Worm (Caenorhabditis elegans): ENCODE results near the gene glr-2.

Gene glr-2

DNA sequence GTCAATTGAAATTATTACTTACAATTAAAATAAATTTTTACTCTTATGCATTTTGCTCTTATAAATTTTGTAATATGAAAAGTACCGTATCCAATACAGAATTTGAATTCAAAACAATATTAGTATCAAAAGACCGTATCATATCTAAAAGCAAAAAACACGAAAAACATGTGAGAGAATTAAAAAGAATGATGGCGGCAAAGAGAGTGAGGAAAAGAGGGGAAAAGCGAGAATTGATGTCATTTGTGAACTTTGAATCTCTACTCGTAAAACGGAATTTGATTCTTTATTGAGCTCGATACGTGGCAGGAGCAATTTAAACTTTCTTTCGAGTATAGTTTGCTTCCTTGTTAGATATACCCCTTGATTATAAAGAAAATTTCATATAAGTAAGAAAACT, 9.8 kb upstream of the glr-2 start:
- TF ChIP-seq C34F6.9 (tag; optimal IDR thresholded peaks at IDR 0.05) (no peak), sem-4 (tag; optimal IDR thresholded peaks at IDR 0.05) (no peak), Y55F3AM.14 (GFP tag; optimal IDR thresholded peaks at IDR 0.05) (no peak), unc-39 (tag; optimal IDR thresholded peaks at IDR 0.05) (no peak), sma-3 (GFP tag; optimal IDR thresholded peaks at IDR 0.05) (no peak), mbf-1 (tag; optimal IDR thresholded peaks at IDR 0.05) (no peak), nhr-6 (tag; optimal IDR thresholded peaks at IDR 0.05) (no peak), crh-2 (tag; optimal IDR thresholded peaks at IDR 0.05) (peak; percentile 50), nhr-10 (tag; optimal IDR thresholded peaks at IDR 0.05) (no peak), dmd-4 (tag; optimal IDR thresholded peaks at IDR 0.05) (no peak), unc-55 (GFP tag; optimal IDR thresholded peaks at IDR 0.05) (peak; percentile 28), blmp-1 (tag; optimal IDR thresholded peaks at IDR 0.05; ENCODE audit: insufficient read depth) (no peak), nhr-77 (tag; optimal IDR thresholded peaks at IDR 0.05) (no peak), peb-1 (tag; optimal IDR thresholded peaks at IDR 0.05) (no peak), ceh-82 (tag; optimal IDR thresholded peaks at IDR 0.05) (no peak), alr-1 (tag; optimal IDR thresholded peaks at IDR 0.05) (no peak), aly-2 (tag; optimal IDR thresholded peaks at IDR 0.05) (no peak), zag-1 (tag; optimal IDR thresholded peaks at IDR 0.05) (no peak), nhr-21 (tag; optimal IDR thresholded peaks at IDR 0.05) (no peak), ama-1 (optimal IDR thresholded peaks at IDR 0.05) (no peak), ztf-1 (GFP tag; conservative IDR thresholded peaks at IDR 0.05) (no peak), unc-62 (GFP tag; optimal IDR thresholded peaks at IDR 0.05) (no peak), elt-3 (tag; optimal IDR thresholded peaks at IDR 0.05) (no peak), ztf-4 (tag; optimal IDR thresholded peaks at IDR 0.05) (no peak), R02D3.7 (tag; optimal IDR thresholded peaks at IDR 0.05) (no peak), skn-1 (tag; optimal IDR thresholded peaks at IDR 0.05) (peak; percentile 13), lsy-2 (tag; optimal IDR thresholded peaks at IDR 0.05) (no peak), nhr-23 (tag; optimal IDR thresholded peaks at IDR 0.05) (no peak), lin-13 (GFP tag; optimal IDR thresholded peaks at IDR 0.05) (no peak), sma-9 (GFP tag; optimal IDR thresholded peaks at IDR 0.05) (peak; percentile 40), sma-9 (tag; optimal IDR thresholded peaks at IDR 0.05) (no peak), ZK546.5 (tag; optimal IDR thresholded peaks at IDR 0.05) (no peak)

DNA sequence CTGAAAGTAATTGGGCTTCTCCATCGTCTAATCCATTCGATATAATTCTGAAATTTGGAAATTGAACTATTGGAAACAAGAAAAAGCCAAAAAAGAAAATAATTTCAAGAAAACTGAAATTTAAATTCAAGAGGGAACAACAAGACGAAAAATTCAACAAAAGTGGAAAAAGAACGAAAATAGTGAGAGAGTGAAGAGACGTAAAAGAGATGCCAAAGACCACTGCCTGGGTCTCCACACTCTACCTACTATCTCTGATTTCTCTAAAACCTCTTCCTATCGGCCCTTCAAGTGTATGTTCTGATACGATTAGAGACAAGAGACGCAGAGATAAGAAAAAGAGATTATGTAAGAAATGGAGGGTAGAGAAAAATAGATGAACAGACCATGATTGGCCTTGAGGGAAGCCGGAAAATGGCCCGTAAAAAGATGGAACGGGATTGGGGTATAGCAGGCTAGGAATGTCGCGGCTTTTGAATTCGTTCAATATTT, 9.0 kb upstream of the glr-2 start, which contains the start of gene ogt-1:
ogt-1 (minus strand) TSS at position 51 of the 492 bp plus-strand sequence.
- TF ChIP-seq snpc-4 (tag; optimal IDR thresholded peaks at IDR 0.05) (peak; percentile 80), sma-9 (GFP tag; optimal IDR thresholded peaks at IDR 0.05) (peak; percentile 98), sma-9 (tag; optimal IDR thresholded peaks at IDR 0.05) (no peak), unc-39 (tag; optimal IDR thresholded peaks at IDR 0.05) (no peak), peb-1 (tag; optimal IDR thresholded peaks at IDR 0.05) (no peak), sma-3 (GFP tag; optimal IDR thresholded peaks at IDR 0.05) (peak; percentile 86), ama-1 (optimal IDR thresholded peaks at IDR 0.05) (peak; percentile 84), crh-2 (tag; optimal IDR thresholded peaks at IDR 0.05) (peak; percentile 95), egl-27 (tag; optimal IDR thresholded peaks at IDR 0.05) (peak; percentile 98), mbf-1 (tag; optimal IDR thresholded peaks at IDR 0.05) (no peak), nhr-129 (tag; optimal IDR thresholded peaks at IDR 0.05) (peak; percentile 90), nhr-6 (tag; optimal IDR thresholded peaks at IDR 0.05) (peak; percentile 91), nhr-77 (tag; optimal IDR thresholded peaks at IDR 0.05) (no peak), nhr-23 (tag; optimal IDR thresholded peaks at IDR 0.05) (no peak), F13H6.1 (tag; optimal IDR thresholded peaks at IDR 0.05) (peak; percentile 92), R02D3.7 (tag; optimal IDR thresholded peaks at IDR 0.05) (no peak), lin-11 (tag; optimal IDR thresholded peaks at IDR 0.05) (no peak), nhr-237 (tag; optimal IDR thresholded peaks at IDR 0.05) (no peak), nhr-11 (tag; optimal IDR thresholded peaks at IDR 0.05) (no peak), mdl-1 (tag; optimal IDR thresholded peaks at IDR 0.05) (peak; percentile 71 to 85), lin-13 (GFP tag; optimal IDR thresholded peaks at IDR 0.05) (peak; percentile 82), Y55F3AM.14 (GFP tag; optimal IDR thresholded peaks at IDR 0.05) (peak; percentile 39), ZK546.5 (tag; optimal IDR thresholded peaks at IDR 0.05) (peak; percentile 48), ztf-11 (tag; optimal IDR thresholded peaks at IDR 0.05) (no peak), nhr-25 (tag; optimal IDR thresholded peaks at IDR 0.05) (peak; percentile 94), ceh-82 (tag; optimal IDR thresholded peaks at IDR 0.05) (no peak), sem-4 (tag; optimal IDR thresholded peaks at IDR 0.05) (peak; percentile 88), gmeb-1 (tag; optimal IDR thresholded peaks at IDR 0.05) (peak; percentile 81), unc-62 (GFP tag; optimal IDR thresholded peaks at IDR 0.05) (no peak), elt-1 (tag; optimal IDR thresholded peaks at IDR 0.05) (no peak), mab-5 (tag; optimal IDR thresholded peaks at IDR 0.05) (peak; percentile 64), ztf-1 (GFP tag; conservative IDR thresholded peaks at IDR 0.05) (no peak), nhr-10 (tag; optimal IDR thresholded peaks at IDR 0.05) (no peak), lsy-2 (tag; optimal IDR thresholded peaks at IDR 0.05) (peak; percentile 56 to 93), ceh-16 (tag; optimal IDR thresholded peaks at IDR 0.05) (peak; percentile 67), blmp-1 (tag; optimal IDR thresholded peaks at IDR 0.05; ENCODE audit: insufficient read depth) (peak; percentile 66), elt-3 (tag; optimal IDR thresholded peaks at IDR 0.05) (no peak), nhr-12 (tag; optimal IDR thresholded peaks at IDR 0.05) (no peak), fos-1 (tag; optimal IDR thresholded peaks at IDR 0.05) (peak; percentile 79), lin-39 (tag; optimal IDR thresholded peaks at IDR 0.05) (no peak), unc-55 (GFP tag; optimal IDR thresholded peaks at IDR 0.05) (peak; percentile 96), alr-1 (tag; optimal IDR thresholded peaks at IDR 0.05) (no peak), ztf-4 (tag; optimal IDR thresholded peaks at IDR 0.05) (peak; percentile 93), C34F6.9 (tag; optimal IDR thresholded peaks at IDR 0.05) (peak; percentile 94), dmd-4 (tag; optimal IDR thresholded peaks at IDR 0.05) (no peak), aly-2 (tag; optimal IDR thresholded peaks at IDR 0.05) (no peak)

All from whole organism, L2 larva.